Worm (Caenorhabditis elegans) whole organism, L1 larva: ENCODE data around the gene elt-4.

Experiments
- F16B12.6 ChIP-seq: fragments of 150-350 bp; optimal IDR thresholded peaks from 2 replicates; lab custom pipeline; 2014; ENCODE audit warnings: missing biosample characterization, missing genetic modification characterization
- aha-1 ChIP-seq: fragments of 150-350 bp; optimal IDR thresholded peaks from 2 replicates; lab custom pipeline; 2014; ENCODE audit warnings: missing biosample characterization, missing genetic modification characterization
- ama-1 ChIP-seq: fragments of 150-350 bp; optimal IDR thresholded peaks from 2 replicates; lab custom pipeline; 2014
- blmp-1 ChIP-seq: fragments of 150-350 bp; optimal IDR thresholded peaks from 2 replicates; lab custom pipeline; 2014; ENCODE audit warnings: missing biosample characterization, missing genetic modification characterization
- ceh-63 ChIP-seq: fragments of 200-800 bp; sonication (Bioruptor generic); optimal IDR thresholded peaks from 2 replicates; lab custom pipeline; 2018; ENCODE audit warnings: mild to moderate bottlenecking, missing genetic modification characterization, missing compliant biosample characterization
- ceh-82 ChIP-seq, 3 experiments: fragments of 150-350 bp in 1 of 3; sonication (generic microtip) in 2 of 3; optimal IDR thresholded peaks; 2 replicates each; lab custom pipeline; 2014 to 2017; ENCODE audit warnings: missing biosample characterization in 3 of 3, missing genetic modification characterization in 3 of 3
- ces-1 ChIP-seq: fragments of 150-350 bp; optimal IDR thresholded peaks from 2 replicates; lab custom pipeline; 2014; ENCODE audit warnings: missing biosample characterization, missing genetic modification reagents, missing genetic modification characterization
- efl-1 ChIP-seq, 4 experiments: fragments of 150-350 bp; optimal IDR thresholded peaks in 3 of 4; peaks in 1 of 4; 1 replicate in 1 of 4; 2 replicates in 3 of 4; lab custom pipeline; 2014; ENCODE audit warnings: missing biosample characterization in 2 of 4, missing genetic modification characterization in 2 of 4, missing genetic modification reagents in 2 of 4
- efl-3 ChIP-seq: fragments of 200-800 bp; sonication (Bioruptor generic); optimal IDR thresholded peaks from 2 replicates; lab custom pipeline; 2018; ENCODE audit warnings: mild to moderate bottlenecking, missing genetic modification characterization, missing compliant biosample characterization
- elt-2 ChIP-seq: sonication (generic microtip); optimal IDR thresholded peaks from 2 replicates; lab custom pipeline; 2016; ENCODE audit warnings: missing genetic modification characterization, mild to moderate bottlenecking, inconsistent platforms, missing compliant biosample characterization, missing genetic modification reagents
- elt-3 ChIP-seq, 6 experiments: fragments of 150-350 bp in 1 of 6; sonication (generic microtip); optimal IDR thresholded peaks; 2 replicates each; lab custom pipeline; 2017 to 2018; ENCODE audit warnings: missing biosample characterization in 6 of 6, missing genetic modification characterization in 6 of 6, inconsistent platforms in 1 of 6
- ets-5 ChIP-seq: fragments of 200-800 bp; sonication (Bioruptor generic); IDR thresholded peaks from 2 replicates; pipeline ENCODE4 v1.3.6; 2022; ENCODE audit warnings: missing genetic modification characterization, missing compliant biosample characterization
- fkh-4 ChIP-seq: sonication (generic microtip); optimal IDR thresholded peaks from 2 replicates; lab custom pipeline; 2016; ENCODE audit warnings: missing compliant biosample characterization, missing genetic modification characterization, borderline replicate concordance
- grh-1 ChIP-seq: fragments of 200-800 bp; sonication (Bioruptor generic); IDR thresholded peaks from 2 replicates; pipeline ENCODE4 v1.3.6; 2022; ENCODE audit warnings: missing genetic modification reagents, missing genetic modification characterization, missing compliant biosample characterization
- hlh-17 ChIP-seq: fragments of 200-800 bp; sonication (Bioruptor generic); optimal IDR thresholded peaks from 2 replicates; lab custom pipeline; 2018; ENCODE audit warnings: missing genetic modification characterization, mild to moderate bottlenecking, missing compliant biosample characterization, moderate library complexity, borderline replicate concordance
- lin-14 ChIP-seq: fragments of 200-800 bp; sonication (Bioruptor generic); optimal IDR thresholded peaks from 2 replicates; lab custom pipeline; 2018; ENCODE audit warnings: mild to moderate bottlenecking, missing genetic modification characterization, moderate library complexity, missing compliant biosample characterization
- mep-1 ChIP-seq: fragments of 150-350 bp; optimal IDR thresholded peaks from 2 replicates; lab custom pipeline; 2014; ENCODE audit warnings: missing biosample characterization, missing genetic modification characterization
- nhr-11 ChIP-seq: fragments of 150-350 bp; optimal IDR thresholded peaks from 2 replicates; lab custom pipeline; 2014; ENCODE audit warnings: missing biosample characterization, missing genetic modification characterization
- nhr-12 ChIP-seq: sonication (generic microtip); optimal IDR thresholded peaks from 2 replicates; lab custom pipeline; 2017; ENCODE audit warnings: missing biosample characterization, missing genetic modification characterization
- nhr-20 ChIP-seq: sonication (generic microtip); optimal IDR thresholded peaks from 2 replicates; lab custom pipeline; 2016; ENCODE audit warnings: mild to moderate bottlenecking, missing genetic modification characterization, missing compliant biosample characterization
- nhr-237 ChIP-seq: fragments of 150-350 bp; optimal IDR thresholded peaks from 2 replicates; lab custom pipeline; 2014; ENCODE audit warnings: missing biosample characterization, missing genetic modification characterization
- nhr-28 ChIP-seq: fragments of 150-350 bp; optimal IDR thresholded peaks from 2 replicates; lab custom pipeline; 2014; ENCODE audit warnings: missing biosample characterization, missing genetic modification characterization
- nhr-77 ChIP-seq: fragments of 150-350 bp; optimal IDR thresholded peaks from 2 replicates; lab custom pipeline; 2014; ENCODE audit warnings: missing biosample characterization, missing genetic modification characterization
- nhr-85 ChIP-seq: sonication (generic microtip); peaks from one replicate; lab custom pipeline; 2016; ENCODE audit warnings: missing genetic modification characterization, inconsistent platforms, missing compliant biosample characterization
- nhr-90 ChIP-seq: sonication (generic microtip); optimal IDR thresholded peaks from 2 replicates; lab custom pipeline; 2016; ENCODE audit warnings: mild to moderate bottlenecking, missing genetic modification characterization, missing compliant biosample characterization; ENCODE audit not compliant: poor library complexity
- pag-3 ChIP-seq: sonication (generic microtip); optimal IDR thresholded peaks from 2 replicates; lab custom pipeline; 2017; ENCODE audit warnings: missing genetic modification characterization, mild to moderate bottlenecking, missing compliant biosample characterization, antibody characterized with exemption, borderline replicate concordance; ENCODE audit not compliant: insufficient read depth
- skn-1 ChIP-seq: fragments of 150-350 bp; optimal IDR thresholded peaks from 2 replicates; lab custom pipeline; 2014; ENCODE audit warnings: missing biosample characterization, missing genetic modification characterization
- snu-23 ChIP-seq: sonication (generic microtip); optimal IDR thresholded peaks from 2 replicates; lab custom pipeline; 2016; ENCODE audit warnings: missing genetic modification characterization, missing compliant biosample characterization
- tlp-1 ChIP-seq: fragments of 150-350 bp; optimal IDR thresholded peaks from 2 replicates; lab custom pipeline; 2014; ENCODE audit warnings: missing biosample characterization, missing genetic modification characterization
- unc-130 ChIP-seq: fragments of 150-350 bp; optimal IDR thresholded peaks from 2 replicates; lab custom pipeline; 2017; ENCODE audit warnings: missing biosample characterization, missing genetic modification characterization, inconsistent platforms
- unc-86 ChIP-seq: sonication (generic microtip); optimal IDR thresholded peaks from 2 replicates; lab custom pipeline; 2016; ENCODE audit warnings: missing genetic modification characterization, missing compliant biosample characterization
- zag-1 ChIP-seq: fragments of 150-350 bp; optimal IDR thresholded peaks from 2 replicates; lab custom pipeline; 2014; ENCODE audit warnings: missing biosample characterization, missing genetic modification characterization
- zip-4 ChIP-seq: fragments of 200-800 bp; sonication (Bioruptor generic); optimal IDR thresholded peaks from 2 replicates; lab custom pipeline; 2018; ENCODE audit warnings: mild to moderate bottlenecking, missing genetic modification characterization, moderate library complexity, missing compliant biosample characterization

Gene elt-4

ce11 chrX:10474998-10475577, at the start of gene elt-4:
TSS of gene elt-4 (plus strand) at chrX:10475527.
- TF ChIP-seq lin-14 (GFP tag; lab: Kevin White, UChicago) (no peak), ceh-63 (GFP tag; lab: Kevin White, UChicago) (no peak), nhr-11 (tag; lab: Kevin White, UChicago) (no peak)

- TF ChIP-seq lin-14 (GFP tag; lab: Kevin White, UChicago) (peak; percentile 5), nhr-77 (tag; lab: Kevin White, UChicago) (no peak), tlp-1 (tag; lab: Kevin White, UChicago) (no peak), nhr-11 (tag; lab: Kevin White, UChicago) (no peak), nhr-90 (no peak), efl-1 (optimal IDR thresholded peaks at IDR 0.05; lab: Kevin White, UChicago) (no peak), efl-1 (GFP tag; optimal IDR thresholded peaks at IDR 0.05 in 1 of 2; lab: Kevin White, UChicago) (peak in 1 of 2 experiments; percentile 38), unc-86 (no peak), nhr-85 (tag; lab: Kevin White, UChicago) (peak; percentile 49)
- TF ChIP-seq, all 84 proteins: peak for 3
These were observed 47.2 kb upstream of the elt-4 start for ce11 chrX:10428109-10428508.

ce11 chrX:10428557-10428956, 46.8 kb upstream of the elt-4 start, which contains the start of gene mig-15:
TSS of gene mig-15 (minus strand) at chrX:10428657.
- no peak for TF ChIP-seq aha-1 (tag; lab: Kevin White, UChicago)
- TF ChIP-seq zag-1 (tag; lab: Kevin White, UChicago), result no peak
- TF ChIP-seq efl-1 (optimal IDR thresholded peaks at IDR 0.05; lab: Kevin White, UChicago), result no peak
- no peak for TF ChIP-seq efl-1 (GFP tag; optimal IDR thresholded peaks at IDR 0.05 in 1 of 2; lab: Kevin White, UChicago)
- TF ChIP-seq efl-3 (GFP tag; lab: Kevin White, UChicago), result no peak
- no peak for TF ChIP-seq F16B12.6
- TF ChIP-seq pag-3, result no peak
- TF ChIP-seq elt-3 (tag; optimal IDR thresholded peaks at IDR 0.05; lab: Kevin White, UChicago), result no peak
- TF ChIP-seq ceh-82 (tag; optimal IDR thresholded peaks at IDR 0.05; lab: Kevin White, UChicago), result no peak

ce11 chrX:10429203-10429602, 46.1 kb upstream of the elt-4 start:
- peak; percentile 45 for TF ChIP-seq mep-1
- peak; percentile 66 for TF ChIP-seq lin-14 (GFP tag; lab: Kevin White, UChicago)
- peak; percentile 35 for TF ChIP-seq nhr-85 (tag; lab: Kevin White, UChicago)
- no peak for TF ChIP-seq efl-3 (GFP tag; lab: Kevin White, UChicago)
- TF ChIP-seq hlh-17 (GFP tag; lab: Kevin White, UChicago), result no peak
- no peak for TF ChIP-seq ama-1 (lab: Kevin White, UChicago)
- peak in 1 of 6 experiments; percentile 35 for TF ChIP-seq elt-3 (tag; optimal IDR thresholded peaks at IDR 0.05; lab: Kevin White, UChicago)
- TF ChIP-seq snu-23 (GFP tag; lab: Kevin White, UChicago), result peak; percentile 24
- TF ChIP-seq blmp-1, result peak; percentile 93

- no peak for TF ChIP-seq pag-3
- peak in 4 of 6 experiments; percentile 32 to 90 (median 71) for TF ChIP-seq elt-3 (tag; optimal IDR thresholded peaks at IDR 0.05; lab: Kevin White, UChicago)
- no peak for TF ChIP-seq zip-4 (GFP tag; lab: Kevin White, UChicago)
- no peak for TF ChIP-seq grh-1 (GFP tag; lab: Robert Waterston, UW)
- TF ChIP-seq unc-130 (tag; lab: Kevin White, UChicago), result peak; percentile 11
- no peak for TF ChIP-seq skn-1 (tag; lab: Kevin White, UChicago)
- TF ChIP-seq nhr-20 (tag; lab: Kevin White, UChicago), result peak; percentile 18
- TF ChIP-seq nhr-90, result peak; percentile 10
- TF ChIP-seq nhr-28 (tag; lab: Kevin White, UChicago), result no peak
- peak; percentile 82 for TF ChIP-seq elt-2
- TF ChIP-seq lin-14 (GFP tag; lab: Kevin White, UChicago), result peak; percentile 60
- no peak for TF ChIP-seq nhr-12 (tag; lab: Kevin White, UChicago)
- TF ChIP-seq fkh-4 (tag; lab: Kevin White, UChicago), result no peak
- no peak for TF ChIP-seq ces-1
- peak; percentile 85 for TF ChIP-seq blmp-1
- no peak for TF ChIP-seq ets-5 (GFP tag; lab: Robert Waterston, UW)
- no peak for TF ChIP-seq nhr-237 (tag; lab: Kevin White, UChicago)
These were observed 44.5 kb upstream of the elt-4 start for ce11 chrX:10430866-10431265.
